Fruit fly (Drosophila melanogaster) whole organism, prepupa: ENCODE measurements around the gene msps.

Experiments
- CG3032 ChIP-seq: fragments of 200-800 bp; optimal IDR thresholded peaks from 2 replicates; lab custom pipeline; 2019; ENCODE audit warnings: missing biosample characterization, mild to moderate bottlenecking, missing genetic modification characterization, moderate library complexity
- CG6854 ChIP-seq: fragments of 200-800 bp; sonication (Bioruptor generic); optimal IDR thresholded peaks from 2 replicates; lab custom pipeline; 2017; ENCODE audit warnings: missing biosample characterization, mild to moderate bottlenecking, missing genetic modification characterization
- spab ChIP-seq: fragments of 200-800 bp; sonication (Bioruptor generic); optimal IDR thresholded peaks from 2 replicates; lab custom pipeline; 2017; ENCODE audit warnings: missing biosample characterization, mild to moderate bottlenecking, missing genetic modification characterization, missing genetic modification reagents

DNA sequence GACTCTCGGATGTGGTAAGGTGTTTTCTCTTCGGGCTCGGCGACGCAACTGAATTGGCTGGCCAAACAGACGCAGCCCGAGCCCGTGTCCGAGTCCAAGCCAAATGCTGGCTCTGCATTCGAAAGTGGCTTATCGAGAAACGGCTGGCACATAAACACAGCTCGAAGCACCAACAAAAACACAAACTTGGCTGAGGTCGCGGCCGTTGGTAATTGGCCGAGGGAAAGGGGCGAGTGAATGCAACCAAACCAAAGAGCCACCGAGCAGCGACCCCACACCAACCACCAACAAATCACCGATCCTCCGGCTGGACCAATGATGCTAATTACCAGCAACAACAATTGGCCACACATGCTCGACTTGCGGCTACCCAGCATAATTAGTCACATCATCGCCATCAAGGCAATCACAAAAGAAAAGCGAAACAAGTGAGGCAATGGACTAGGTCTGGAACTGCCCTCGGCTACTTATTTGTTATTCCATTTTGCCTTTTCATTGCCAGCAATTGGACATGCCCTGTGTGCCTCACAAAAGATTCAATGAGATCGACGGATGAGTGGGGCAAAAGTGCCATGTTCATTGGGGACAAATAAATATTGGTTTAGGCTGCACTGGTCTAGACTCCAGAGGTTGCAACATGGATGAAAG is 30.5 kb downstream of the msps start, which contains the start of gene CG32855:
- TF ChIP-seq CG3032 (tag; lab: Kevin White, UChicago) (no peak), CG6854 (no peak), spab (GFP tag; lab: Kevin White, UChicago) (no peak)
